Fruit fly (Drosophila melanogaster) whole organism, prepupa: ENCODE measurements around the gene CG4465.

Experiments used
- CG10631 ChIP-seq: fragments of 200-800 bp; sonication (Bioruptor generic); optimal IDR thresholded peaks from 2 replicates; lab custom pipeline; 2016; ENCODE audit warnings: missing biosample characterization, missing genetic modification characterization
- CG10669 ChIP-seq: fragments of 200-800 bp; sonication (Bioruptor generic); optimal IDR thresholded peaks from 3 replicates; lab custom pipeline; 2018; ENCODE audit warnings: missing biosample characterization, mild to moderate bottlenecking, missing genetic modification characterization, moderate library complexity
- CG11762 ChIP-seq: fragments of 200-800 bp; sonication (Bioruptor generic); optimal IDR thresholded peaks from 3 replicates; lab custom pipeline; 2016; ENCODE audit warnings: missing biosample characterization, missing genetic modification characterization; ENCODE audit not compliant: insufficient read depth
- CG15336 ChIP-seq: fragments of 200-800 bp; sonication (Bioruptor generic); IDR thresholded peaks from 2 replicates; pipeline ENCODE4 v1.3.6; 2022; ENCODE audit warnings: missing biosample characterization, missing genetic modification characterization
- CG1621 ChIP-seq: fragments of 200-800 bp; sonication (Bioruptor generic); optimal IDR thresholded peaks from 3 replicates; lab custom pipeline; 2018; ENCODE audit warnings: missing biosample characterization, mild to moderate bottlenecking, missing genetic modification characterization
- CG16779 ChIP-seq: fragments of 200-800 bp; sonication (Bioruptor generic); optimal IDR thresholded peaks from 3 replicates; lab custom pipeline; 2017; ENCODE audit warnings: missing biosample characterization, mild to moderate bottlenecking, missing genetic modification characterization
- CG3032 ChIP-seq: fragments of 200-800 bp; optimal IDR thresholded peaks from 2 replicates; lab custom pipeline; 2019; ENCODE audit warnings: missing biosample characterization, mild to moderate bottlenecking, missing genetic modification characterization, moderate library complexity
- CG34406 ChIP-seq: fragments of 200-800 bp; sonication (Bioruptor generic); optimal IDR thresholded peaks from 3 replicates; lab custom pipeline; 2016; ENCODE audit warnings: missing biosample characterization, missing genetic modification characterization
- CG3919 ChIP-seq: fragments of 200-800 bp; sonication (Bioruptor generic); optimal IDR thresholded peaks from 3 replicates; lab custom pipeline; 2016; ENCODE audit warnings: missing biosample characterization, missing genetic modification characterization
- CG6163 ChIP-seq: fragments of 200-800 bp; sonication (Bioruptor generic); IDR thresholded peaks from 3 replicates; pipeline ENCODE4 v1.3.6; 2022; ENCODE audit warnings: missing biosample characterization, missing genetic modification characterization
- CG6792 ChIP-seq: fragments of 200-800 bp; sonication (Bioruptor generic); optimal IDR thresholded peaks from 3 replicates; lab custom pipeline; 2016; ENCODE audit warnings: missing biosample characterization, missing genetic modification characterization
- CG8119 ChIP-seq: fragments of 200-800 bp; sonication (Bioruptor generic); IDR thresholded peaks from 3 replicates; pipeline ENCODE4 v1.3.6; 2022; ENCODE audit warnings: missing biosample characterization, missing genetic modification characterization
- CG8319 ChIP-seq: fragments of 200-800 bp; sonication (Bioruptor generic); optimal IDR thresholded peaks from 3 replicates; lab custom pipeline; 2016; ENCODE audit warnings: missing biosample characterization, missing genetic modification characterization
- CG9139 ChIP-seq: fragments of 200-800 bp; sonication (Bioruptor generic); optimal IDR thresholded peaks from 3 replicates; lab custom pipeline; 2017; ENCODE audit warnings: missing biosample characterization, mild to moderate bottlenecking, missing genetic modification characterization
- Eip75B ChIP-seq: fragments of 200-800 bp; sonication (Bioruptor generic); optimal IDR thresholded peaks from 3 replicates; lab custom pipeline; 2016; ENCODE audit warnings: missing biosample characterization, missing genetic modification characterization
- Eip78C ChIP-seq: fragments of 200-800 bp; sonication (Bioruptor generic); peaks from one replicate; lab custom pipeline; 2016; ENCODE audit warnings: missing biosample characterization, missing genetic modification characterization
- Hr38 ChIP-seq: sonication (Bioruptor generic); optimal IDR thresholded peaks from 2 replicates; lab custom pipeline; 2016; ENCODE audit warnings: missing biosample characterization, missing genetic modification characterization
- Hr4 ChIP-seq: fragments of 200-800 bp; sonication (Bioruptor generic); optimal IDR thresholded peaks from 3 replicates; lab custom pipeline; 2016; ENCODE audit warnings: missing biosample characterization, missing genetic modification characterization
- Met ChIP-seq: fragments of 200-800 bp; sonication (Bioruptor generic); optimal IDR thresholded peaks from 3 replicates; lab custom pipeline; 2016; ENCODE audit warnings: missing biosample characterization, missing genetic modification characterization
- achi ChIP-seq: fragments of 200-800 bp; sonication (Bioruptor generic); optimal IDR thresholded peaks from 3 replicates; lab custom pipeline; 2016; ENCODE audit warnings: missing biosample characterization, missing genetic modification characterization
- dsx ChIP-seq: fragments of 200-800 bp; optimal IDR thresholded peaks from 3 replicates; lab custom pipeline; 2019; ENCODE audit warnings: missing biosample characterization, mild to moderate bottlenecking, missing genetic modification characterization, moderate library complexity; ENCODE audit not compliant: poor library complexity, severe bottlenecking
- esn ChIP-seq: fragments of 200-800 bp; sonication (Bioruptor generic); optimal IDR thresholded peaks from 2 replicates; lab custom pipeline; 2016; ENCODE audit warnings: missing biosample characterization, mild to moderate bottlenecking, missing genetic modification characterization, moderate library complexity
- fd85E ChIP-seq: fragments of 200-800 bp; sonication (Bioruptor generic); optimal IDR thresholded peaks from 3 replicates; lab custom pipeline; 2016; ENCODE audit warnings: missing biosample characterization, missing genetic modification characterization
- fkh ChIP-seq: fragments of 200-800 bp; sonication (Bioruptor generic); optimal IDR thresholded peaks from 3 replicates; lab custom pipeline; 2017; ENCODE audit warnings: missing biosample characterization, mild to moderate bottlenecking, missing genetic modification characterization, moderate library complexity
- pdm3 ChIP-seq: fragments of 200-800 bp; sonication (Bioruptor generic); optimal IDR thresholded peaks from 3 replicates; lab custom pipeline; 2016; ENCODE audit warnings: missing biosample characterization, missing genetic modification characterization
- salr ChIP-seq, 2 experiments: fragments of 200-800 bp; sonication (Bioruptor generic); optimal IDR thresholded peaks; 3 replicates each; lab custom pipeline; 2016 to 2018; ENCODE audit warnings: missing biosample characterization in 2 of 2, missing genetic modification characterization in 2 of 2, mild to moderate bottlenecking in 1 of 2
- ss ChIP-seq, 2 experiments: fragments of 200-800 bp; sonication (Bioruptor generic); optimal IDR thresholded peaks; 2 replicates in 1 of 2; 3 replicates in 1 of 2; lab custom pipeline; 2017 to 2018; ENCODE audit warnings: mild to moderate bottlenecking in 2 of 2, missing biosample characterization in 2 of 2, missing genetic modification characterization in 2 of 2, moderate library complexity in 1 of 2
- svp ChIP-seq: fragments of 200-800 bp; sonication (Bioruptor generic); peaks from one replicate; lab custom pipeline; 2016; ENCODE audit warnings: missing biosample characterization, missing genetic modification characterization
- topi ChIP-seq: fragments of 200-800 bp; sonication (Bioruptor generic); optimal IDR thresholded peaks from 3 replicates; lab custom pipeline; 2016; ENCODE audit warnings: missing biosample characterization, missing genetic modification characterization
- vri ChIP-seq: fragments of 200-800 bp; sonication (Bioruptor generic); optimal IDR thresholded peaks from 3 replicates; lab custom pipeline; 2016; ENCODE audit warnings: missing biosample characterization, mild to moderate bottlenecking, missing genetic modification characterization

CG4465 gene

DNA sequence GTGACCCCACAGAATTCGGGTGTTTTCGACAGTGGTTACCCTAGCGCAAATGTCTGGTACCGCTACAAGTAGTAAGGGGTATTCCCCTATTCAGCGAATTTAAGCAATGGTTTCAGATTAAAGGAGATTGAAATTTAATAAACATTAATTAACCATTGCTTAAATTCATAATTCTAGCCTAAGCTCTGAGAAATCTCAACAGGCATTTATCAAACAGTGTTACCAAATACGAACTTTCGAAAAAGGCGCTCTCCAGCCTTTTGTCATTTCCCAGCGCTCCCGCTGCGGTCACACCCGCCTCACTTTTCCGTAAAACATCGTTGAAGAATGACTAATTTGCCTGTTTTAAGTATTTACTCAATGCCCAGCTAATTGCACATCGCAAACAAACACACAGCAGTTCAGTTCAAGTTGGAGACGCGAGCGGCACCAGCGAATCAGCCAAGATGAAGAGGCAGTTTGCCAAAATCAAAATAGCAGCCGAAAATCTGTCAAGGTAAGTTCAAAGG, 12.7 kb downstream of the CG4465 start, which contains the start of the genes Surf6 and RhoGAP92B (continued):
- TF ChIP-seq achi (GFP tag; lab: Kevin White, UChicago): peak; percentile 62
- TF ChIP-seq CG34406: peak; percentile 35
- no peak for TF ChIP-seq CG11762 (GFP tag; lab: Kevin White, UChicago)
- peak; percentile 40 to 62 for TF ChIP-seq ss (GFP tag; optimal IDR thresholded peaks at IDR 0.05; lab: Kevin White, UChicago)
- peak; percentile 51 for TF ChIP-seq Hr4 (GFP tag; lab: Kevin White, UChicago)
- TF ChIP-seq CG15336 (GFP tag; lab: Robert Waterston, UW): 0 out of 2 replicates have a peak, but pooled peaks have one; percentile 36
- peak; percentile 50; the same call in 2 of the 3 replicates for TF ChIP-seq CG6163
- TF ChIP-seq fkh (GFP tag; lab: Kevin White, UChicago): peak; percentile 60
- TF ChIP-seq salr (GFP tag; optimal IDR thresholded peaks at IDR 0.05; lab: Kevin White, UChicago): no peak
- TF ChIP-seq CG3919 (GFP tag; lab: Kevin White, UChicago): peak; percentile 62
- TF ChIP-seq CG8119 (GFP tag; lab: Robert Waterston, UW): peak; percentile 23; the same call in 1 of the 3 replicates
- TF ChIP-seq CG16779 (tag; lab: Kevin White, UChicago): peak; percentile 49
- TF ChIP-seq topi (GFP tag; lab: Kevin White, UChicago): peak; percentile 67
- peak; percentile 29 for TF ChIP-seq fd85E (GFP tag; lab: Kevin White, UChicago)
- TF ChIP-seq CG10669 (GFP tag; lab: Kevin White, UChicago): peak; percentile 13
- peak; percentile 44 for TF ChIP-seq CG9139 (GFP tag; lab: Kevin White, UChicago)

DNA sequence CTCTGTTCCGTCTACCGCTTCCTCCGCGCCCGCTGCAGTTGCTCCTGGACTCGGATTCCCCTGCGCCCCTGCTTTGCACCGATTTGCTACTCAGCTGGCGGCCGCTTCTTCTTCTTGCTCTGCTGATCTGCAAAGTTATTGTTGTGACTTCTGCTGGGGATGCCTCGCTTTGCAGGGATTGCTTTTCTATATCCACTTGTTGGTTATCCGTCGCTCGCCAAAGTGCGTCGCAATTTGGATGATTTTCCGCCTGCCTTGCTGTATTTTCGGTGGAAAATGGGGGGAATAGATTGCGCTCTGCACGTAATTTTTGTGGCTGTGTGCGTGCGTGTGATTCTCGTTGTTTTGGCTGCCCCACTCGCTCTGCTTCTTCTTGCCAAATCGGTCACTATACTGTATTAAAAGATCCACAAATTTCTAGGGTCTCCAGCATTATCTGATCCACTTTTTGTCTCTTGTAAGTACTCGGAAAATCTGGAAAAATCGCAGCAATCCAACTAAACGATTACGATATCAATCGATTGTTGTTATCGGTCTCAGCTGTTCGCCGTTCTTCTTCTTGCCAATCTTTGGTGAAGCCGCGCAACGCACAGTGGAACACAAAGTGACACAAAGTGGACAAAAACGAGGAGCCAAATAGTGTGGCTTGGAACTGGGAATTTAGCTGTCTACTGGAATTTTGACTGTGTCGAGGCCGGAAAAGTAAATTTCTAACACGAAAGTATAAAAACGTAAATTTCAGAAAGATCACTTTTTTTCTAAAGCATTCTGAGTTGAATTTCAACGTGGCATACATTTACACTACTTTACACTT, 14.5 kb downstream of the CG4465 start, which contains the start of gene ClpX:
Gene ClpX, minus strand, starts transcription at position 764 of the 814 bp plus-strand sequence.
- TF ChIP-seq Eip78C (GFP tag; lab: Kevin White, UChicago): peak; percentile 73
- peak; percentile 0 for TF ChIP-seq esn
- TF ChIP-seq CG15336 (GFP tag; lab: Robert Waterston, UW): 0 out of 2 replicates have a peak, but pooled peaks have one; percentile 20
- no peak for TF ChIP-seq Eip75B (GFP tag; lab: Kevin White, UChicago)
- TF ChIP-seq vri (GFP tag; lab: Kevin White, UChicago): peak; percentile 39
- TF ChIP-seq CG10631 (GFP tag; lab: Kevin White, UChicago): no peak
- peak; percentile 82 for TF ChIP-seq svp (GFP tag; lab: Kevin White, UChicago)
- TF ChIP-seq Met (GFP tag; lab: Kevin White, UChicago): no peak
- TF ChIP-seq pdm3 (GFP tag; lab: Kevin White, UChicago): no peak
- no peak for TF ChIP-seq salr (GFP tag; optimal IDR thresholded peaks at IDR 0.05; lab: Kevin White, UChicago)
- no peak for TF ChIP-seq CG8319 (GFP tag; lab: Kevin White, UChicago)

DNA sequence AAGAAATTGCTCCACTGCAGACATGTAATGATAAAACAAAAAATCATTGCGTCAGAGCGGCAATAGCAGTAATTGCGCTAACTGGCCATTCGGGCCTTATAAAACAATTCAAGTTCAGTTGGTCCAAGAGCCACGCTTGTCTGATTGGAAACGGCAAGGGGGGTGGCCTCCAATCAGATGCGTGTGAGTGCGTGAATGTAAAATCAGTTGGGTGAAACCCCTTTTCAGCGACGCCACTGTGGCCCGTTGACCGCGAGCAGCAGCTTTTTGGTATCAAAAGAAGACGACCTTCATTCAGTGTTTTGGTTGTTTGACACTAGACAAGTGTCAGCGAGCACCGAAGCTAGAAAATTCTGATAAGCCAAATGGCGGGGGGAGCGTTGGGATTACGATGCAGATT, 15.3 kb downstream of the CG4465 start:
- TF ChIP-seq fd85E (GFP tag; lab: Kevin White, UChicago) (no peak), CG34406 (no peak), CG8319 (GFP tag; lab: Kevin White, UChicago) (no peak), Eip78C (GFP tag; lab: Kevin White, UChicago) (no peak), CG1621 (tag; lab: Kevin White, UChicago) (no peak), vri (GFP tag; lab: Kevin White, UChicago) (no peak), dsx (GFP tag; lab: Kevin White, UChicago) (no peak), Met (GFP tag; lab: Kevin White, UChicago) (no peak), Hr38 (GFP tag; lab: Kevin White, UChicago) (no peak), esn (no peak), CG15336 (GFP tag; lab: Robert Waterston, UW) (no peak), pdm3 (GFP tag; lab: Kevin White, UChicago) (no peak), CG6792 (GFP tag; lab: Kevin White, UChicago) (no peak)

DNA sequence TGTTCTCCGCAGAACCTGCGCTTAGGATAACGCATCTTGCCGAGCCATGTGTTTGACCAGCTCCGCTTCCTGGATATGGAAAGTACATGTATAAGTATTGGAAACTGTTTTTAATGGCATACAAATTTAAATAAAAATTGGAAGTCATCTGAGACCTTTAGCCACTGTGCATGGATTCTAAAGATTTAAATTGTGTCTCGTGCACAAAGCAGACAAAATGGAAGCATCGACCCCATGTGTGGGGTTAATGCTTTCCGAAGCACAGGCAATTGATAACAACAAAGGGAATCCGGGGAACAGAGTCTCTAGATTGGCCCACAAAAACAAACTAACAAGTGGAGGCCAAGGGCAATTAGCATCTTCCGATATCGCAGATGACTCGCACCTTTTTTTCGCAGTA, 15.9 kb downstream of the CG4465 start:
- TF ChIP-seq svp (GFP tag; lab: Kevin White, UChicago) (peak; percentile 94), CG3032 (tag; lab: Kevin White, UChicago) (no peak)
